Worm (Caenorhabditis elegans) whole organism, L4 larva: ENCODE measurements around the gene sri-19.

Source experiments
- Y105C5A.15 ChIP-seq: fragments of 200-800 bp; sonication (Bioruptor generic); IDR thresholded peaks from 2 replicates; pipeline ENCODE4 v1.3.6; 2022; ENCODE audit warnings: missing genetic modification characterization, missing compliant biosample characterization
- dmd-6 ChIP-seq: fragments of 200-800 bp; sonication (Bioruptor generic); IDR thresholded peaks from 2 replicates; pipeline ENCODE4 v1.3.6; 2022; ENCODE audit warnings: missing genetic modification reagents, missing genetic modification characterization, missing compliant biosample characterization
- mxl-3 ChIP-seq: fragments of 200-800 bp; sonication (Bioruptor generic); optimal IDR thresholded peaks from 2 replicates; lab custom pipeline; 2018; ENCODE audit warnings: mild to moderate bottlenecking, missing genetic modification characterization, missing compliant biosample characterization
- unc-39 ChIP-seq: sonication (generic microtip); optimal IDR thresholded peaks from 2 replicates; lab custom pipeline; 2017; ENCODE audit warnings: missing biosample characterization, missing genetic modification characterization

ce11 chrIV:10934786-10935185 lies 23.4 kb upstream of the sri-19 start:
- TF ChIP-seq dmd-6 (no peak), unc-39 (tag; lab: Kevin White, UChicago) (no peak), mxl-3 (GFP tag; lab: Kevin White, UChicago) (no peak), Y105C5A.15 (no peak)
